Fruit fly (Drosophila melanogaster): Measurements from ENCODE around the gene CG4928.

CG4928 gene

DNA sequence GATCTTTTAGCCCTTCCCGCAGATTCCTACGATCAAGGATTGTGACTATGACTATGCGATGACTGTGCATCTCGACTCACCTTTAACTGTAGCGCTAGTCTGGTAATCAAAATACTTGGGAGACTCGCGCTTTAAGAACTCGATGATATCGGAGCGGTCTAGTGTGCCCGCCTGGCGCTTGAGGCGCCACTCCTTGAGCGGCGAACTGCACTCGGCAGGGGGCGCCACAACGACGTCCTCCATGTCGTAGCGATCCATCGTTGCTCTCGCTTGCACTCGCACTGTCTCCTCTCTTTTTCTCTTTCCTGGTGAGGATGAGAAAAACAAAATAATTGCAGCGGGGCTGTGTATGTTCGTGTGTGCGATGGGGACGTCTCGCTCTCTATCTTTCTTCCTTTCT, 54.4 kb downstream of the CG4928 start:
- peak; percentile 11 for TF ChIP-seq CG1620 (GFP tag; optimal IDR thresholded peaks at IDR 0.05)
- peak; percentile 21 for TF ChIP-seq pad (GFP tag; optimal IDR thresholded peaks at IDR 0.05)
- TF ChIP-seq CG7045 (GFP tag; optimal IDR thresholded peaks at IDR 0.05), result no peak

- TF ChIP-seq Clk (GFP tag; optimal IDR thresholded peaks at IDR 0.05) (no peak), cic (GFP tag; optimal IDR thresholded peaks at IDR 0.05) (peak; percentile 49), Crg-1 (GFP tag; optimal IDR thresholded peaks at IDR 0.05) (no peak), CG33017 (tag; optimal IDR thresholded peaks at IDR 0.05) (no peak), CG14711 (tag; optimal IDR thresholded peaks at IDR 0.05) (peak; percentile 2), ovo (GFP tag; optimal IDR thresholded peaks at IDR 0.05) (no peak), CG12768 (GFP tag; optimal IDR thresholded peaks at IDR 0.05) (peak; percentile 58), pad (GFP tag; optimal IDR thresholded peaks at IDR 0.05) (no peak), CG5204 (GFP tag; optimal IDR thresholded peaks at IDR 0.05) (no peak), Mnt (GFP tag; optimal IDR thresholded peaks at IDR 0.05) (peak; percentile 55), CG7045 (GFP tag; optimal IDR thresholded peaks at IDR 0.05) (no peak), Hr96 (GFP tag; optimal IDR thresholded peaks at IDR 0.05) (no peak), CG7101 (tag; optimal IDR thresholded peaks at IDR 0.05) (peak; percentile 33), CG11617 (GFP tag; optimal IDR thresholded peaks at IDR 0.05) (peak; percentile 49), CG1620 (GFP tag; optimal IDR thresholded peaks at IDR 0.05) (no peak), tj (GFP tag; optimal IDR thresholded peaks at IDR 0.05) (peak; percentile 55), toe (GFP tag; optimal IDR thresholded peaks at IDR 0.05) (no peak), kay (GFP tag; ENCODE audit: borderline replicate concordance) (peak; percentile 77), cnc (optimal IDR thresholded peaks at IDR 0.05) (no peak), bab1 (GFP tag; optimal IDR thresholded peaks at IDR 0.05) (peak; percentile 46)
These were observed 55.3 kb downstream of the CG4928 start, which contains the start of gene Ubr1 for dm6 chrX:16968148-16968823. Gene Ubr1 (minus strand): TSS chrX:16968679.

DNA sequence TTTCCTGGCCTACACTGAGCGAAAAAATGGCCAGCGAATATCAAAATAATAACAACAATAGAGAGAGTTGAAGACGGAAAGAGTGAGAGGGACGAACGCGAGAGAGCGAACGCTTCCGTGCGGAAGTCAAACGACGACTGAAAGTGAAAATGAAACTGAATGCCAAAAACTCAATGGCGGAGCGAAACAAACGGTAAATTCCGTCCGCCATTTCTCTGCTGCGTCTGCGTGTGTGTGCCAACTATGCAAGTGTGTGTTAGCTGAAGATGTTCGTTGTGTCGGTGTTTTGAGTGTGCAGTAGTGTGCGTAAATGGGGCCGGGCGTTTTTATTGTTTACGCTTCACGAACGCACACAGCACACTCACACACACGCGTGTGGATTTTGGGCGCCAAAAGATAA, 73.9 kb downstream of the CG4928 start:
- TF ChIP-seq tj (GFP tag; optimal IDR thresholded peaks at IDR 0.05) (no peak), CG14711 (tag; optimal IDR thresholded peaks at IDR 0.05) (no peak), Hr96 (GFP tag; optimal IDR thresholded peaks at IDR 0.05) (no peak), pad (GFP tag; optimal IDR thresholded peaks at IDR 0.05) (no peak), kay (GFP tag; ENCODE audit: borderline replicate concordance) (no peak), ovo (GFP tag; optimal IDR thresholded peaks at IDR 0.05) (no peak)

All from whole organism, adult.